Worm (Caenorhabditis elegans) whole organism, L2 larva: Measurements from ENCODE around the gene B0198.2.
A peak's percentile ranks its signal among the peaks of the same experiment; 100 is the strongest.

Experiments
- C34F6.9 ChIP-seq: fragments of 150-350 bp; optimal IDR thresholded peaks from 2 replicates; lab custom pipeline; 2014; ENCODE audit warnings: missing biosample characterization, missing genetic modification characterization
- R02D3.7 ChIP-seq: fragments of 150-350 bp; optimal IDR thresholded peaks from 2 replicates; lab custom pipeline; 2014; ENCODE audit warnings: missing biosample characterization, missing genetic modification characterization
- Y55F3AM.14 ChIP-seq: fragments of 200-800 bp; sonication (Bioruptor generic); optimal IDR thresholded peaks from 2 replicates; lab custom pipeline; 2018; ENCODE audit warnings: mild to moderate bottlenecking, missing genetic modification characterization, missing compliant biosample characterization
- alr-1 ChIP-seq: fragments of 150-350 bp; optimal IDR thresholded peaks from 2 replicates; lab custom pipeline; 2014; ENCODE audit warnings: missing biosample characterization, missing genetic modification characterization
- blmp-1 ChIP-seq: sonication (generic microtip); optimal IDR thresholded peaks from 2 replicates; lab custom pipeline; 2017; ENCODE audit warnings: missing genetic modification characterization, mild to moderate bottlenecking, missing compliant biosample characterization, antibody characterized with exemption, moderate library complexity; ENCODE audit not compliant: insufficient read depth
- crh-2 ChIP-seq: sonication (generic microtip); optimal IDR thresholded peaks from 2 replicates; lab custom pipeline; 2017; ENCODE audit warnings: missing biosample characterization, missing genetic modification characterization
- egl-27 ChIP-seq: sonication (generic microtip); optimal IDR thresholded peaks from 3 replicates; lab custom pipeline; 2017; ENCODE audit warnings: missing biosample characterization, missing genetic modification reagents, missing genetic modification characterization
- elt-1 ChIP-seq: fragments of 150-350 bp; optimal IDR thresholded peaks from 2 replicates; lab custom pipeline; 2014; ENCODE audit warnings: missing biosample characterization, missing genetic modification characterization
- elt-3 ChIP-seq: sonication (generic microtip); optimal IDR thresholded peaks from 2 replicates; lab custom pipeline; 2017; ENCODE audit warnings: missing biosample characterization, missing genetic modification characterization
- gmeb-1 ChIP-seq: fragments of 150-350 bp; optimal IDR thresholded peaks from 2 replicates; lab custom pipeline; 2014; ENCODE audit warnings: missing biosample characterization, missing genetic modification characterization
- lin-11 ChIP-seq: fragments of 150-350 bp; sonication (generic microtip); optimal IDR thresholded peaks from 2 replicates; lab custom pipeline; 2014; ENCODE audit warnings: missing biosample characterization, missing genetic modification characterization, inconsistent platforms, mixed read lengths
- lin-13 ChIP-seq: fragments of 150-350 bp; optimal IDR thresholded peaks from 2 replicates; lab custom pipeline; 2014; ENCODE audit warnings: missing biosample characterization, missing genetic modification reagents, missing genetic modification characterization
- lsy-2 ChIP-seq, 2 experiments: fragments of 150-350 bp in 1 of 2; sonication (generic microtip) in 1 of 2; optimal IDR thresholded peaks; 2 replicates each; lab custom pipeline; 2014 to 2017; ENCODE audit warnings: missing biosample characterization in 2 of 2, missing genetic modification characterization in 2 of 2
- mab-5 ChIP-seq: fragments of 150-350 bp; optimal IDR thresholded peaks from 2 replicates; lab custom pipeline; 2014; ENCODE audit warnings: missing biosample characterization, missing genetic modification characterization
- mdl-1 ChIP-seq, 2 experiments: fragments of 150-350 bp in 1 of 2; sonication (generic microtip) in 1 of 2; optimal IDR thresholded peaks; 2 replicates each; lab custom pipeline; 2017; ENCODE audit warnings: missing biosample characterization in 2 of 2, missing genetic modification characterization in 2 of 2
- nhr-10 ChIP-seq: sonication (generic microtip); optimal IDR thresholded peaks from 2 replicates; lab custom pipeline; 2017; ENCODE audit warnings: missing biosample characterization, missing genetic modification characterization
- nhr-11 ChIP-seq: fragments of 150-350 bp; optimal IDR thresholded peaks from 2 replicates; lab custom pipeline; 2014; ENCODE audit warnings: missing biosample characterization, missing genetic modification characterization
- nhr-129 ChIP-seq: fragments of 150-350 bp; optimal IDR thresholded peaks from 2 replicates; lab custom pipeline; 2014; ENCODE audit warnings: missing biosample characterization, missing genetic modification characterization
- nhr-21 ChIP-seq: fragments of 150-350 bp; optimal IDR thresholded peaks from 2 replicates; lab custom pipeline; 2014; ENCODE audit warnings: missing biosample characterization, missing genetic modification characterization
- nhr-25 ChIP-seq: fragments of 150-350 bp; sonication (generic microtip); optimal IDR thresholded peaks from 3 replicates; lab custom pipeline; 2014; ENCODE audit warnings: missing biosample characterization, missing genetic modification characterization
- peb-1 ChIP-seq: fragments of 150-350 bp; optimal IDR thresholded peaks from 2 replicates; lab custom pipeline; 2014; ENCODE audit warnings: missing biosample characterization, missing genetic modification characterization
- sem-4 ChIP-seq: fragments of 150-350 bp; optimal IDR thresholded peaks from 2 replicates; lab custom pipeline; 2014; ENCODE audit warnings: missing biosample characterization, missing genetic modification reagents, missing genetic modification characterization
- skn-1 ChIP-seq: sonication (generic microtip); optimal IDR thresholded peaks from 2 replicates; lab custom pipeline; 2017; ENCODE audit warnings: missing biosample characterization, missing genetic modification characterization
- sma-3 ChIP-seq: sonication (generic microtip); optimal IDR thresholded peaks from 2 replicates; lab custom pipeline; 2016; ENCODE audit warnings: missing genetic modification reagents, missing genetic modification characterization, missing compliant biosample characterization
- sma-9 ChIP-seq, 2 experiments: fragments of 150-350 bp in 1 of 2; sonication (generic microtip) in 1 of 2; optimal IDR thresholded peaks; 2 replicates each; lab custom pipeline; 2014 to 2016; ENCODE audit warnings: missing genetic modification characterization in 2 of 2, mild to moderate bottlenecking in 1 of 2, missing biosample characterization in 1 of 2, missing compliant biosample characterization in 1 of 2, missing genetic modification reagents in 1 of 2, moderate library complexity in 1 of 2
- unc-39 ChIP-seq: fragments of 150-350 bp; optimal IDR thresholded peaks from 2 replicates; lab custom pipeline; 2014; ENCODE audit warnings: missing biosample characterization, missing genetic modification characterization
- unc-55 ChIP-seq: fragments of 150-350 bp; sonication (generic microtip); optimal IDR thresholded peaks from 3 replicates; lab custom pipeline; 2014; ENCODE audit warnings: missing biosample characterization, missing genetic modification reagents, missing genetic modification characterization
- zag-1 ChIP-seq: fragments of 150-350 bp; optimal IDR thresholded peaks from 2 replicates; lab custom pipeline; 2014; ENCODE audit warnings: missing biosample characterization, missing genetic modification characterization
- ztf-1 ChIP-seq: fragments of 200-800 bp; sonication (Bioruptor generic); conservative IDR thresholded peaks from 2 replicates; pipeline ENCODE4 v1.3.6; 2022; ENCODE audit warnings: missing genetic modification characterization, missing compliant biosample characterization
- ztf-11 ChIP-seq: sonication (generic microtip); optimal IDR thresholded peaks from 2 replicates; lab custom pipeline; 2017; ENCODE audit warnings: missing biosample characterization, missing genetic modification characterization
- ztf-4 ChIP-seq: fragments of 150-350 bp; optimal IDR thresholded peaks from 2 replicates; lab custom pipeline; 2014; ENCODE audit warnings: missing biosample characterization, missing genetic modification characterization

Gene B0198.2

ce11 chrX:12036114-12036513, 10.6 kb downstream of the B0198.2 start:
- TF ChIP-seq nhr-129 (tag; lab: Kevin White, UChicago) (no peak), sma-3 (GFP tag; lab: Kevin White, UChicago) (no peak), nhr-21 (tag; lab: Kevin White, UChicago) (no peak), elt-3 (tag; lab: Kevin White, UChicago) (no peak), crh-2 (tag; lab: Kevin White, UChicago) (no peak)
- TF ChIP-seq, all 48 proteins: peak for 0

ce11 chrX:12037978-12038377, 12.4 kb downstream of the B0198.2 start:
- no peak for TF ChIP-seq mdl-1 (tag; optimal IDR thresholded peaks at IDR 0.05; lab: Kevin White, UChicago)

ce11 chrX:12038728-12039127, 13.2 kb downstream of the B0198.2 start:
- no peak for TF ChIP-seq lin-13
- no peak for TF ChIP-seq nhr-11 (tag; lab: Kevin White, UChicago)
- no peak for TF ChIP-seq sem-4 (tag; lab: Kevin White, UChicago)
- peak; percentile 87 for TF ChIP-seq mab-5 (tag; lab: Kevin White, UChicago)
- peak; percentile 66 for TF ChIP-seq unc-55 (GFP tag; lab: Kevin White, UChicago)
- peak; percentile 22 for TF ChIP-seq C34F6.9 (tag; lab: Kevin White, UChicago)

- no peak for TF ChIP-seq egl-27 (tag; lab: Kevin White, UChicago)
- no peak for TF ChIP-seq lin-13
- TF ChIP-seq ztf-1 = no peak
- no peak for TF ChIP-seq Y55F3AM.14
- TF ChIP-seq sem-4 (tag; lab: Kevin White, UChicago) = no peak
- no peak for TF ChIP-seq elt-3 (tag; lab: Kevin White, UChicago)
- no peak for TF ChIP-seq ztf-11
- TF ChIP-seq sma-9 (GFP tag; optimal IDR thresholded peaks at IDR 0.05; lab: Kevin White, UChicago) = no peak
- no peak for TF ChIP-seq sma-9 (tag; optimal IDR thresholded peaks at IDR 0.05; lab: Kevin White, UChicago)
- TF ChIP-seq nhr-129 (tag; lab: Kevin White, UChicago) = no peak
- no peak for TF ChIP-seq peb-1 (tag; lab: Kevin White, UChicago)
- no peak for TF ChIP-seq sma-3 (GFP tag; lab: Kevin White, UChicago)
- no peak for TF ChIP-seq unc-39 (tag; lab: Kevin White, UChicago)
- TF ChIP-seq unc-55 (GFP tag; lab: Kevin White, UChicago) = no peak
- no peak for TF ChIP-seq alr-1
- no peak for TF ChIP-seq elt-1 (tag; lab: Kevin White, UChicago)
These were observed 31.4 kb downstream of the B0198.2 start, which contains the start of gene B0198.3 for ce11 chrX:12056973-12057372. Gene B0198.3, minus strand, starts transcription at chrX:12057073.

- TF ChIP-seq egl-27 (tag; lab: Kevin White, UChicago) (no peak), ztf-1 (no peak), blmp-1 (no peak), nhr-25 (tag; lab: Kevin White, UChicago) (no peak), elt-3 (tag; lab: Kevin White, UChicago) (no peak), skn-1 (tag; lab: Kevin White, UChicago) (no peak), zag-1 (tag; lab: Kevin White, UChicago) (no peak), peb-1 (tag; lab: Kevin White, UChicago) (no peak), R02D3.7 (tag; lab: Kevin White, UChicago) (no peak), lsy-2 (tag; optimal IDR thresholded peaks at IDR 0.05; lab: Kevin White, UChicago) (no peak), nhr-21 (tag; lab: Kevin White, UChicago) (no peak)
These were observed 39.4 kb downstream of the B0198.2 start, which contains the start of gene lgc-23 for ce11 chrX:12064908-12065307. Gene lgc-23, plus strand, starts transcription at chrX:12065208.

ce11 chrX:12068250-12068649, 42.7 kb downstream of the B0198.2 start, which contains the start of gene lgc-24:
Gene lgc-24, plus strand, starts transcription at chrX:12068550.
- TF ChIP-seq gmeb-1 (tag; lab: Kevin White, UChicago) = no peak
- TF ChIP-seq lsy-2 (tag; optimal IDR thresholded peaks at IDR 0.05; lab: Kevin White, UChicago) = no peak
- TF ChIP-seq ztf-1 = no peak
- no peak for TF ChIP-seq crh-2 (tag; lab: Kevin White, UChicago)
- no peak for TF ChIP-seq peb-1 (tag; lab: Kevin White, UChicago)
- no peak for TF ChIP-seq lin-11
- no peak for TF ChIP-seq nhr-10
- no peak for TF ChIP-seq mab-5 (tag; lab: Kevin White, UChicago)
- no peak for TF ChIP-seq elt-3 (tag; lab: Kevin White, UChicago)
- no peak for TF ChIP-seq sma-3 (GFP tag; lab: Kevin White, UChicago)
- no peak for TF ChIP-seq ztf-4 (tag; lab: Kevin White, UChicago)
